Fruit fly (Drosophila melanogaster) whole organism, embryonic: ENCODE data around the gene Elo68alpha.

Source experiments
- Ada2b ChIP-seq: fragments of 200-800 bp; sonication (Bioruptor generic); IDR thresholded peaks from 2 replicates; pipeline ENCODE4 v1.3.6; 2022; ENCODE audit warnings: missing biosample characterization, missing genetic modification characterization
- BEAF-32 ChIP-seq: fragments of 200-800 bp; sonication (Bioruptor generic); optimal IDR thresholded peaks from 3 replicates; lab custom pipeline; 2017; ENCODE audit warnings: missing biosample characterization, missing genetic modification characterization, mild to moderate bottlenecking, moderate library complexity, missing genetic modification reagents
- CG10209 ChIP-seq: fragments of 200-800 bp; sonication (Bioruptor generic); optimal IDR thresholded peaks from 3 replicates; lab custom pipeline; 2017; ENCODE audit warnings: missing biosample characterization, mild to moderate bottlenecking, missing genetic modification characterization, missing genetic modification reagents
- CG10959 ChIP-seq: fragments of 200-800 bp; sonication (Bioruptor generic); IDR thresholded peaks from 2 replicates; pipeline ENCODE4 v1.3.6; 2022; ENCODE audit warnings: missing biosample characterization, missing genetic modification characterization
- CG11696 ChIP-seq: fragments of 200-800 bp; sonication (Bioruptor generic); IDR thresholded peaks from 2 replicates; pipeline ENCODE4 v1.3.6; 2022; ENCODE audit warnings: missing biosample characterization, missing genetic modification characterization
- CG13775 ChIP-seq: fragments of 200-800 bp; sonication (Bioruptor generic); optimal IDR thresholded peaks from 3 replicates; lab custom pipeline; 2017; ENCODE audit warnings: missing biosample characterization, mild to moderate bottlenecking, missing genetic modification characterization
- CG1602 ChIP-seq: fragments of 200-800 bp; sonication (Bioruptor generic); optimal IDR thresholded peaks from 3 replicates; lab custom pipeline; 2016; ENCODE audit warnings: missing biosample characterization, missing genetic modification characterization
- CG1647 ChIP-seq: fragments of 200-800 bp; sonication (Bioruptor generic); optimal IDR thresholded peaks from 3 replicates; lab custom pipeline; 2016; ENCODE audit warnings: missing biosample characterization, missing genetic modification characterization
- CG17186 ChIP-seq: fragments of 200-800 bp; sonication (Bioruptor generic); optimal IDR thresholded peaks from 3 replicates; lab custom pipeline; 2017; ENCODE audit warnings: missing biosample characterization, missing genetic modification reagents, missing genetic modification characterization
- CG1832 ChIP-seq: fragments of 200-800 bp; sonication (Bioruptor generic); optimal IDR thresholded peaks from 2 replicates; lab custom pipeline; 2017; ENCODE audit warnings: missing biosample characterization, mild to moderate bottlenecking, missing genetic modification characterization, inconsistent platforms
- CG2116 ChIP-seq: fragments of 200-800 bp; sonication (Bioruptor generic); optimal IDR thresholded peaks from 3 replicates; lab custom pipeline; 2018; ENCODE audit warnings: missing biosample characterization, mild to moderate bottlenecking, missing genetic modification characterization
- CG30020 ChIP-seq: fragments of 200-800 bp; optimal IDR thresholded peaks from 2 replicates; lab custom pipeline; 2019; ENCODE audit warnings: missing biosample characterization, mild to moderate bottlenecking, missing genetic modification characterization, moderate library complexity
- CG3065 ChIP-seq: fragments of 200-800 bp; sonication (Bioruptor generic); optimal IDR thresholded peaks from 2 replicates; lab custom pipeline; 2016; ENCODE audit warnings: missing biosample characterization, missing genetic modification characterization
- CG3163 ChIP-seq: fragments of 200-800 bp; sonication (Bioruptor generic); optimal IDR thresholded peaks from 3 replicates; lab custom pipeline; 2016; ENCODE audit warnings: missing biosample characterization, missing genetic modification characterization
- CG3838 ChIP-seq: fragments of 200-800 bp; sonication (Bioruptor generic); optimal IDR thresholded peaks from 3 replicates; lab custom pipeline; 2016; ENCODE audit warnings: missing biosample characterization, missing genetic modification characterization
- CG3847 ChIP-seq: fragments of 200-800 bp; sonication (Bioruptor generic); IDR thresholded peaks from 2 replicates; pipeline ENCODE4 v1.3.6; 2022; ENCODE audit warnings: missing biosample characterization, missing genetic modification characterization
- CG4820 ChIP-seq: fragments of 200-800 bp; sonication (Bioruptor generic); optimal IDR thresholded peaks from 3 replicates; lab custom pipeline; 2016; ENCODE audit warnings: missing biosample characterization, missing genetic modification characterization
- CG6683 ChIP-seq: fragments of 200-800 bp; sonication (Bioruptor generic); optimal IDR thresholded peaks from 2 replicates; lab custom pipeline; 2017; ENCODE audit warnings: missing biosample characterization, mild to moderate bottlenecking, missing genetic modification characterization, missing genetic modification reagents
- CG6689 ChIP-seq: fragments of 200-800 bp; sonication (Bioruptor generic); IDR thresholded peaks from 2 replicates; pipeline ENCODE4 v1.3.6; 2022; ENCODE audit warnings: missing biosample characterization, missing genetic modification characterization
- CG7963 ChIP-seq: fragments of 200-800 bp; sonication (Bioruptor generic); IDR thresholded peaks from 3 replicates; pipeline ENCODE4 v1.3.6; 2022; ENCODE audit warnings: missing biosample characterization, missing genetic modification characterization; ENCODE audit not compliant: partially characterized antibody
- CG7987 ChIP-seq: fragments of 200-800 bp; sonication (Bioruptor generic); optimal IDR thresholded peaks from 2 replicates; lab custom pipeline; 2018; ENCODE audit warnings: missing biosample characterization, mild to moderate bottlenecking, missing genetic modification characterization, moderate library complexity
- CG9215 ChIP-seq: fragments of 200-800 bp; sonication (Bioruptor generic); IDR thresholded peaks from 2 replicates; pipeline ENCODE4 v1.3.6; 2022; ENCODE audit warnings: missing biosample characterization, missing genetic modification characterization
- CG9817 ChIP-seq: fragments of 200-800 bp; sonication (Bioruptor generic); optimal IDR thresholded peaks from 2 replicates; lab custom pipeline; 2018; ENCODE audit warnings: missing biosample characterization, mild to moderate bottlenecking, missing genetic modification characterization, moderate library complexity
- Chrac-16 ChIP-seq: fragments of 200-800 bp; sonication (Bioruptor generic); optimal IDR thresholded peaks from 3 replicates; lab custom pipeline; 2016; ENCODE audit warnings: missing biosample characterization, missing genetic modification characterization
- Fer2 ChIP-seq: fragments of 200-800 bp; sonication (Bioruptor generic); optimal IDR thresholded peaks from 2 replicates; lab custom pipeline; 2018; ENCODE audit warnings: missing biosample characterization, mild to moderate bottlenecking, missing genetic modification characterization, moderate library complexity
- Hsf ChIP-seq: fragments of 200-800 bp; sonication (Bioruptor generic); optimal IDR thresholded peaks from 3 replicates; lab custom pipeline; 2016; ENCODE audit warnings: missing biosample characterization, missing genetic modification characterization
- MTF-1 ChIP-seq: fragments of 200-800 bp; sonication (Bioruptor generic); optimal IDR thresholded peaks from 2 replicates; lab custom pipeline; 2018; ENCODE audit warnings: missing biosample characterization, mild to moderate bottlenecking, missing genetic modification characterization, borderline replicate concordance
- Med ChIP-seq: fragments of 200-800 bp; sonication (Bioruptor generic); peaks from one replicate; lab custom pipeline; 2016; ENCODE audit warnings: missing biosample characterization, missing genetic modification characterization, mild to moderate bottlenecking, inconsistent platforms, moderate library complexity
- Meics ChIP-seq: fragments of 200-800 bp; sonication (Bioruptor generic); optimal IDR thresholded peaks from 2 replicates; lab custom pipeline; 2017; ENCODE audit warnings: missing biosample characterization, mild to moderate bottlenecking, missing genetic modification characterization
- NC2α ChIP-seq: fragments of 200-800 bp; sonication (Bioruptor generic); optimal IDR thresholded peaks from 2 replicates; lab custom pipeline; 2016; ENCODE audit warnings: missing biosample characterization, missing genetic modification characterization
- Opbp ChIP-seq: fragments of 200-800 bp; sonication (Bioruptor generic); IDR thresholded peaks from 3 replicates; pipeline ENCODE4 v1.3.6; 2022; ENCODE audit warnings: missing biosample characterization, missing genetic modification characterization; ENCODE audit not compliant: partially characterized antibody
- Poxn ChIP-seq: fragments of 200-800 bp; sonication (Bioruptor generic); IDR thresholded peaks from 2 replicates; pipeline ENCODE4 v1.3.6; 2022; ENCODE audit warnings: missing biosample characterization, missing genetic modification characterization
- Six4 ChIP-seq: fragments of 200-800 bp; sonication (Bioruptor generic); optimal IDR thresholded peaks from 2 replicates; lab custom pipeline; 2016; ENCODE audit warnings: missing biosample characterization, missing genetic modification characterization
- Xrp1 ChIP-seq: fragments of 200-800 bp; sonication (Bioruptor generic); IDR thresholded peaks from 2 replicates; pipeline ENCODE4 v1.3.6; 2022; ENCODE audit warnings: missing biosample characterization, missing genetic modification characterization
- amos ChIP-seq: fragments of 200-800 bp; sonication (Bioruptor generic); IDR thresholded peaks from 2 replicates; pipeline ENCODE4 v1.3.6; 2022; ENCODE audit warnings: missing biosample characterization, missing genetic modification characterization; ENCODE audit not compliant: partially characterized antibody
- cas ChIP-seq: fragments of 200-800 bp; sonication (Bioruptor generic); IDR thresholded peaks from 2 replicates; pipeline ENCODE4 v1.3.6; 2022; ENCODE audit warnings: missing biosample characterization, missing genetic modification characterization
- cato ChIP-seq: fragments of 200-800 bp; sonication (Bioruptor generic); optimal IDR thresholded peaks from 2 replicates; lab custom pipeline; 2016; ENCODE audit warnings: missing biosample characterization, missing genetic modification characterization, borderline replicate concordance
- crc ChIP-seq: fragments of 200-800 bp; sonication (Bioruptor generic); optimal IDR thresholded peaks from 2 replicates; lab custom pipeline; 2016; ENCODE audit warnings: missing biosample characterization, missing genetic modification characterization
- disco-r ChIP-seq: fragments of 200-800 bp; sonication (Bioruptor generic); optimal IDR thresholded peaks from 2 replicates; lab custom pipeline; 2016; ENCODE audit warnings: missing biosample characterization, missing genetic modification characterization
- fu2 ChIP-seq: fragments of 200-800 bp; sonication (Bioruptor generic); optimal IDR thresholded peaks from 2 replicates; lab custom pipeline; 2016; ENCODE audit warnings: missing biosample characterization, missing genetic modification characterization
- gcm ChIP-seq: fragments of 200-800 bp; sonication (Bioruptor generic); optimal IDR thresholded peaks from 2 replicates; lab custom pipeline; 2019; ENCODE audit warnings: missing biosample characterization, mild to moderate bottlenecking, missing genetic modification characterization, moderate library complexity
- lola ChIP-seq, 3 experiments: fragments of >200 bp in 2 of 3; fragments of 200-800 bp in 1 of 3; sonication (Bioruptor generic) in 1 of 3; optimal IDR thresholded peaks; 2 replicates each; lab custom pipeline; 2017 to 2019; ENCODE audit warnings: missing biosample characterization in 3 of 3, missing genetic modification characterization in 3 of 3, mild to moderate bottlenecking in 1 of 3, moderate library complexity in 1 of 3
- phol ChIP-seq: fragments of 200-800 bp; sonication (Bioruptor generic); optimal IDR thresholded peaks from 3 replicates; lab custom pipeline; 2018; ENCODE audit warnings: missing biosample characterization, mild to moderate bottlenecking, missing genetic modification characterization, moderate library complexity
- pros ChIP-seq: fragments of 200-800 bp; sonication (Bioruptor generic); optimal IDR thresholded peaks from 3 replicates; lab custom pipeline; 2019; ENCODE audit warnings: missing biosample characterization, mild to moderate bottlenecking, missing genetic modification characterization, moderate library complexity
- salm ChIP-seq: fragments of 200-800 bp; sonication (Bioruptor generic); optimal IDR thresholded peaks from 2 replicates; lab custom pipeline; 2018; ENCODE audit warnings: missing biosample characterization, mild to moderate bottlenecking, missing genetic modification characterization
- sug ChIP-seq: fragments of 200-800 bp; optimal IDR thresholded peaks from 2 replicates; lab custom pipeline; 2019; ENCODE audit warnings: missing biosample characterization, mild to moderate bottlenecking, missing genetic modification characterization, moderate library complexity
- trh ChIP-seq: fragments of 200-800 bp; sonication (Bioruptor generic); optimal IDR thresholded peaks from 2 replicates; lab custom pipeline; 2016; ENCODE audit warnings: missing biosample characterization, missing genetic modification characterization
- wdn ChIP-seq: fragments of 200-800 bp; sonication (Bioruptor generic); IDR thresholded peaks from 2 replicates; pipeline ENCODE4 v1.3.6; 2022; ENCODE audit warnings: missing biosample characterization, missing genetic modification characterization

Gene Elo68alpha

DNA sequence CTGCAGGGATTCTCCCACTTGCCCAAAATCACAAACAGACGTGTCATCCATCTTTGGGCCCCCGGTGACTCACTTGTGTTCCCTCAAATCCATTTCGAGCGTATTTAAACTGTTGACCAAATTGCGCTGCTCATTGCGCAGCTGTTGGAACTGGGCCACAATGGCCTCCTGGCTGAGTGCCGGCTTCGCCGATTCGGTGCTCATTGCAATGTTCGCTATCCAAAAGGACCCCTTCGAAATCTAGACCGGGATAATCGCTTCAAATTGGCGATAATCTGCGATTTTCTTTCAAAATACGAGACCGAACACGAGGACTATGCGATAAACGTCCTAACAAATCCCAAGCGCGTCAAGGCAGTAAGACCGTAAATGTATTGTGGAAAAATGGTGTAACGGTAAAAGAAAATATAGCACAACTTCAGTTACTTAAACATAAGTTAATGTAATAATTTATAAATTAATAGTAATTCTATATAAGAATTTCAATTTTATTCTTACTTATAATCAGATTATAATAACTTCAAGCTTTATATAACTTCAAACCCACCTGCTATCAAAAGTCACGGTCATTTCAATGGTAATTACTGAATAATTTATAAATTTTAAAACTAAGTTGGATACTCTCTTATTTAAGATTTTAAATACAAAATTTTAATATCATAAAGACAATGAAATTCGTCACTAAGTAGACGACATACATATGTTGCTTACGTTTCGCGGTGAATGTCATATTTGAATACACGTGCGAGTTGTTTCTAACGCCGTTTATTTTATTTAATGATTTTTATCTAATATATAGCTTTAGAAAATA lies 28.6 kb downstream of the Elo68alpha start, which contains the start of the genes Pfdn2 and Noc1 (continued):
- peak in 1 of 3 experiments; percentile 61 for TF ChIP-seq lola (GFP tag; optimal IDR thresholded peaks at IDR 0.05; lab: Kevin White, UChicago)
- TF ChIP-seq CG17186 (GFP tag; lab: Kevin White, UChicago): no peak
- TF ChIP-seq pros (GFP tag; lab: Kevin White, UChicago): no peak
- TF ChIP-seq CG7987: no peak
- TF ChIP-seq CG3163 (GFP tag; lab: Kevin White, UChicago): no peak
- no peak for TF ChIP-seq cato (GFP tag; lab: Kevin White, UChicago)
- TF ChIP-seq trh (GFP tag; lab: Kevin White, UChicago): no peak
- 0 out of 2 replicates have a peak, but pooled peaks have one; percentile 7 for TF ChIP-seq cas (GFP tag; lab: Robert Waterston, UW)
- TF ChIP-seq Chrac-16 (GFP tag; lab: Kevin White, UChicago): peak; percentile 42
- TF ChIP-seq CG7963 (GFP tag; lab: Robert Waterston, UW): no peak
- no peak for TF ChIP-seq CG3065 (GFP tag; lab: Kevin White, UChicago)
- TF ChIP-seq Ada2b (GFP tag; lab: Robert Waterston, UW): peak; percentile 53; the same call in 1 of the 2 replicates
- TF ChIP-seq CG10959 (GFP tag; lab: Robert Waterston, UW): no peak
- TF ChIP-seq Six4 (GFP tag; lab: Kevin White, UChicago): peak; percentile 47
- peak; percentile 36; the same call in 1 of the 2 replicates for TF ChIP-seq CG6689 (GFP tag; lab: Robert Waterston, UW)
- TF ChIP-seq CG3838 (GFP tag; lab: Kevin White, UChicago): no peak
- TF ChIP-seq fu2: no peak
- TF ChIP-seq salm: peak; percentile 12
- peak; percentile 58 for TF ChIP-seq sug (tag; lab: Kevin White, UChicago)
- TF ChIP-seq crc: no peak
- no peak for TF ChIP-seq CG1832 (GFP tag; lab: Kevin White, UChicago)
- TF ChIP-seq BEAF-32 (GFP tag; lab: Kevin White, UChicago): peak; percentile 16
- TF ChIP-seq CG4820: peak; percentile 34
- no peak for TF ChIP-seq Poxn (GFP tag; lab: Robert Waterston, UW)
- no peak for TF ChIP-seq Fer2 (tag; lab: Kevin White, UChicago)
- TF ChIP-seq CG1602 (GFP tag; lab: Kevin White, UChicago): peak; percentile 55
- peak; percentile 100 for TF ChIP-seq Meics (GFP tag; lab: Kevin White, UChicago)
- peak; percentile 50 for TF ChIP-seq CG10209 (GFP tag; lab: Kevin White, UChicago)
- peak; percentile 18 for TF ChIP-seq CG2116 (GFP tag; lab: Kevin White, UChicago)
- peak; percentile 42 for TF ChIP-seq phol (tag; lab: Kevin White, UChicago)
- peak; percentile 48; the same call in 1 of the 2 replicates for TF ChIP-seq Xrp1 (GFP tag; lab: Robert Waterston, UW)
- no peak for TF ChIP-seq gcm (GFP tag; lab: Kevin White, UChicago)
- TF ChIP-seq disco-r: no peak
- peak; percentile 56 for TF ChIP-seq CG9817 (tag; lab: Kevin White, UChicago)
- peak; percentile 54 for TF ChIP-seq CG30020 (tag; lab: Kevin White, UChicago)
- TF ChIP-seq CG13775: peak; percentile 64
- peak; percentile 76 for TF ChIP-seq Med (GFP tag; lab: Kevin White, UChicago)
- TF ChIP-seq MTF-1: no peak
- peak; percentile 39; the same call in 1 of the 2 replicates for TF ChIP-seq CG9215 (GFP tag; lab: Robert Waterston, UW)
- peak; percentile 39; the same call in 1 of the 2 replicates for TF ChIP-seq wdn (GFP tag; lab: Robert Waterston, UW)
- 0 out of 2 replicates have a peak, but pooled peaks have one; percentile 26 for TF ChIP-seq CG3847
- TF ChIP-seq NC2α (GFP tag; lab: Kevin White, UChicago): no peak
- no peak for TF ChIP-seq CG11696 (GFP tag; lab: Robert Waterston, UW)
- TF ChIP-seq CG6683 (GFP tag; lab: Kevin White, UChicago): peak; percentile 5
- no peak for TF ChIP-seq CG1647 (GFP tag; lab: Kevin White, UChicago)
- TF ChIP-seq Hsf (GFP tag; lab: Kevin White, UChicago): peak; percentile 54
- no peak for TF ChIP-seq Opbp (GFP tag; lab: Robert Waterston, UW)
- no peak for TF ChIP-seq amos
